Worm (Caenorhabditis elegans) whole organism, L1 larva: ENCODE results near the gene T04C12.1.

Experiments used
- C16A3.4 ChIP-seq: fragments of 150-350 bp; optimal IDR thresholded peaks from 2 replicates; lab custom pipeline; 2014; ENCODE audit warnings: missing biosample characterization, missing genetic modification characterization
- C34B4.2 ChIP-seq: sonication (generic microtip); optimal IDR thresholded peaks from 2 replicates; lab custom pipeline; 2017; ENCODE audit warnings: mild to moderate bottlenecking, missing genetic modification characterization, missing compliant biosample characterization
- F16B12.6 ChIP-seq: fragments of 150-350 bp; optimal IDR thresholded peaks from 2 replicates; lab custom pipeline; 2014; ENCODE audit warnings: missing biosample characterization, missing genetic modification characterization
- aly-2 ChIP-seq: fragments of 150-350 bp; optimal IDR thresholded peaks from 2 replicates; lab custom pipeline; 2014; ENCODE audit warnings: missing biosample characterization, missing genetic modification characterization
- blmp-1 ChIP-seq: fragments of 150-350 bp; optimal IDR thresholded peaks from 2 replicates; lab custom pipeline; 2014; ENCODE audit warnings: missing biosample characterization, missing genetic modification characterization
- ceh-88 ChIP-seq: fragments of 200-800 bp; sonication (Bioruptor generic); IDR thresholded peaks from 2 replicates; pipeline ENCODE4 v1.3.6; 2022; ENCODE audit warnings: missing genetic modification characterization, missing compliant biosample characterization
- dsc-1 ChIP-seq: sonication (generic microtip); optimal IDR thresholded peaks from 2 replicates; lab custom pipeline; 2016; ENCODE audit warnings: mild to moderate bottlenecking, missing genetic modification characterization, missing compliant biosample characterization
- efl-1 ChIP-seq, 4 experiments: fragments of 150-350 bp; optimal IDR thresholded peaks in 3 of 4; peaks in 1 of 4; 1 replicate in 1 of 4; 2 replicates in 3 of 4; lab custom pipeline; 2014; ENCODE audit warnings: missing biosample characterization in 2 of 4, missing genetic modification characterization in 2 of 4, missing genetic modification reagents in 2 of 4
- egl-13 ChIP-seq: sonication (generic microtip); optimal IDR thresholded peaks from 2 replicates; lab custom pipeline; 2016; ENCODE audit warnings: missing genotype, missing genetic modification reagents, missing genetic modification characterization, missing compliant biosample characterization
- elt-2 ChIP-seq: sonication (generic microtip); optimal IDR thresholded peaks from 2 replicates; lab custom pipeline; 2016; ENCODE audit warnings: missing genetic modification characterization, mild to moderate bottlenecking, inconsistent platforms, missing compliant biosample characterization, missing genetic modification reagents
- elt-3 ChIP-seq, 6 experiments: fragments of 150-350 bp in 1 of 6; sonication (generic microtip); optimal IDR thresholded peaks; 2 replicates each; lab custom pipeline; 2017 to 2018; ENCODE audit warnings: missing biosample characterization in 6 of 6, missing genetic modification characterization in 6 of 6, inconsistent platforms in 1 of 6
- fkh-8 ChIP-seq: sonication (generic microtip); optimal IDR thresholded peaks from 2 replicates; lab custom pipeline; 2016; ENCODE audit warnings: mild to moderate bottlenecking, missing genetic modification characterization, missing compliant biosample characterization
- grh-1 ChIP-seq: fragments of 200-800 bp; sonication (Bioruptor generic); IDR thresholded peaks from 2 replicates; pipeline ENCODE4 v1.3.6; 2022; ENCODE audit warnings: missing genetic modification reagents, missing genetic modification characterization, missing compliant biosample characterization
- hlh-17 ChIP-seq: fragments of 200-800 bp; sonication (Bioruptor generic); optimal IDR thresholded peaks from 2 replicates; lab custom pipeline; 2018; ENCODE audit warnings: missing genetic modification characterization, mild to moderate bottlenecking, missing compliant biosample characterization, moderate library complexity, borderline replicate concordance
- jun-1 ChIP-seq: fragments of 150-350 bp; optimal IDR thresholded peaks from 2 replicates; lab custom pipeline; 2014; ENCODE audit warnings: missing biosample characterization, missing genetic modification reagents, missing genetic modification characterization
- lin-14 ChIP-seq: fragments of 200-800 bp; sonication (Bioruptor generic); optimal IDR thresholded peaks from 2 replicates; lab custom pipeline; 2018; ENCODE audit warnings: mild to moderate bottlenecking, missing genetic modification characterization, moderate library complexity, missing compliant biosample characterization
- lin-35 ChIP-seq, 2 experiments: fragments of 150-350 bp; optimal IDR thresholded peaks; 2 replicates each; lab custom pipeline; 2014; ENCODE audit warnings: missing biosample characterization in 2 of 2, missing genetic modification characterization in 2 of 2, missing genetic modification reagents in 2 of 2
- mep-1 ChIP-seq: fragments of 150-350 bp; optimal IDR thresholded peaks from 2 replicates; lab custom pipeline; 2014; ENCODE audit warnings: missing biosample characterization, missing genetic modification characterization
- nhr-11 ChIP-seq: fragments of 150-350 bp; optimal IDR thresholded peaks from 2 replicates; lab custom pipeline; 2014; ENCODE audit warnings: missing biosample characterization, missing genetic modification characterization
- nhr-19 ChIP-seq: fragments of 200-800 bp; sonication (Bioruptor generic); conservative IDR thresholded peaks from 2 replicates; pipeline ENCODE4 v1.3.6; 2022; ENCODE audit warnings: missing genetic modification characterization, missing compliant biosample characterization
- nhr-20 ChIP-seq: sonication (generic microtip); optimal IDR thresholded peaks from 2 replicates; lab custom pipeline; 2016; ENCODE audit warnings: mild to moderate bottlenecking, missing genetic modification characterization, missing compliant biosample characterization
- nhr-47 ChIP-seq: sonication (generic microtip); optimal IDR thresholded peaks from 2 replicates; lab custom pipeline; 2016; ENCODE audit warnings: mild to moderate bottlenecking, missing genetic modification characterization, moderate library complexity, missing compliant biosample characterization
- nhr-71 ChIP-seq: sonication (generic microtip); optimal IDR thresholded peaks from 2 replicates; lab custom pipeline; 2016; ENCODE audit warnings: mild to moderate bottlenecking, missing genetic modification characterization, moderate library complexity, missing compliant biosample characterization
- nhr-76 ChIP-seq: sonication (generic microtip); optimal IDR thresholded peaks from 2 replicates; lab custom pipeline; 2017; ENCODE audit warnings: missing biosample characterization, missing genetic modification characterization
- nhr-85 ChIP-seq: sonication (generic microtip); peaks from one replicate; lab custom pipeline; 2016; ENCODE audit warnings: missing genetic modification characterization, inconsistent platforms, missing compliant biosample characterization
- nhr-90 ChIP-seq: sonication (generic microtip); optimal IDR thresholded peaks from 2 replicates; lab custom pipeline; 2016; ENCODE audit warnings: mild to moderate bottlenecking, missing genetic modification characterization, missing compliant biosample characterization; ENCODE audit not compliant: poor library complexity
- pqm-1 ChIP-seq: sonication (generic microtip); optimal IDR thresholded peaks from 3 replicates; lab custom pipeline; 2017; ENCODE audit warnings: missing biosample characterization, missing genetic modification characterization
- rnt-1 ChIP-seq: sonication (generic microtip); optimal IDR thresholded peaks from 2 replicates; lab custom pipeline; 2016; ENCODE audit warnings: mild to moderate bottlenecking, missing genetic modification characterization, moderate library complexity, missing compliant biosample characterization
- sup-37 ChIP-seq: fragments of 200-800 bp; sonication (Bioruptor generic); optimal IDR thresholded peaks from 2 replicates; lab custom pipeline; 2018; ENCODE audit warnings: mild to moderate bottlenecking, missing genetic modification characterization, missing compliant biosample characterization
- swsn-7 ChIP-seq: sonication (generic microtip); optimal IDR thresholded peaks from 2 replicates; lab custom pipeline; 2016; ENCODE audit warnings: missing genetic modification characterization, missing compliant biosample characterization
- tlp-1 ChIP-seq: fragments of 150-350 bp; optimal IDR thresholded peaks from 2 replicates; lab custom pipeline; 2014; ENCODE audit warnings: missing biosample characterization, missing genetic modification characterization
- zag-1 ChIP-seq: fragments of 150-350 bp; optimal IDR thresholded peaks from 2 replicates; lab custom pipeline; 2014; ENCODE audit warnings: missing biosample characterization, missing genetic modification characterization
- ztf-11 ChIP-seq, 2 experiments: sonication (generic microtip); optimal IDR thresholded peaks; 2 replicates each; lab custom pipeline; 2016 to 2017; ENCODE audit warnings: missing genetic modification characterization in 2 of 2, missing biosample characterization in 1 of 2, missing compliant biosample characterization in 1 of 2
- ztf-4 ChIP-seq: fragments of 150-350 bp; optimal IDR thresholded peaks from 2 replicates; lab custom pipeline; 2014; ENCODE audit warnings: missing biosample characterization, missing genetic modification characterization

Gene T04C12.1

ce11 chrV:11071453-11071852, 12.4 kb upstream of the T04C12.1 start:
- peak; percentile 95 for TF ChIP-seq aly-2
- TF ChIP-seq nhr-76: no peak
- peak; percentile 27 for TF ChIP-seq nhr-11 (tag; lab: Kevin White, UChicago)
- TF ChIP-seq nhr-19 (GFP tag; lab: Robert Waterston, UW): 0 out of 2 replicates have a peak, but pooled peaks have one; percentile 2
- TF ChIP-seq, all 84 proteins: peak for 3

ce11 chrV:11070388-11070787, 11.3 kb upstream of the T04C12.1 start:
- TF ChIP-seq lin-14 (GFP tag; lab: Kevin White, UChicago) (peak; percentile 63), C16A3.4 (tag; lab: Kevin White, UChicago) (peak; percentile 20), blmp-1 (tag; lab: Kevin White, UChicago) (peak; percentile 58), nhr-20 (tag; lab: Kevin White, UChicago) (peak; percentile 16), nhr-85 (tag; lab: Kevin White, UChicago) (peak; percentile 73), elt-2 (tag; lab: Kevin White, UChicago) (peak; percentile 25), lin-35 (GFP tag; optimal IDR thresholded peaks at IDR 0.05; lab: Kevin White, UChicago) (peak in 1 of 2 experiments; percentile 18), grh-1 (GFP tag; lab: Robert Waterston, UW) (no peak), F16B12.6 (tag; lab: Kevin White, UChicago) (no peak)

ce11 chrV:11069277-11069676, 10.2 kb upstream of the T04C12.1 start, which contains the start of gene T04C12.8:
TSS of gene T04C12.8 (minus strand) at chrV:11069358.
- TF ChIP-seq ceh-88: no peak
- TF ChIP-seq tlp-1 (tag; lab: Kevin White, UChicago): peak; percentile 48
- no peak for TF ChIP-seq C34B4.2
- peak; percentile 35 for TF ChIP-seq nhr-90 (tag; lab: Kevin White, UChicago)
- TF ChIP-seq nhr-19 (GFP tag; lab: Robert Waterston, UW): 0 out of 2 replicates have a peak, but pooled peaks have one; percentile 10
- peak; percentile 24 for TF ChIP-seq pqm-1 (tag; lab: Kevin White, UChicago)
- peak; percentile 3 for TF ChIP-seq blmp-1 (tag; lab: Kevin White, UChicago)
- peak; percentile 23 for TF ChIP-seq egl-13
- TF ChIP-seq nhr-20 (tag; lab: Kevin White, UChicago): peak; percentile 25
- peak; percentile 51 for TF ChIP-seq nhr-71 (tag; lab: Kevin White, UChicago)
- peak in 1 of 2 experiments; percentile 41 for TF ChIP-seq lin-35 (GFP tag; optimal IDR thresholded peaks at IDR 0.05; lab: Kevin White, UChicago)
- no peak for TF ChIP-seq zag-1 (tag; lab: Kevin White, UChicago)
- TF ChIP-seq lin-14 (GFP tag; lab: Kevin White, UChicago): peak; percentile 49
- TF ChIP-seq nhr-85 (tag; lab: Kevin White, UChicago): peak; percentile 28
- TF ChIP-seq nhr-47: peak; percentile 5
- no peak for TF ChIP-seq swsn-7 (tag; lab: Kevin White, UChicago)
- peak; percentile 78 for TF ChIP-seq dsc-1 (tag; lab: Kevin White, UChicago)
- TF ChIP-seq fkh-8 (tag; lab: Kevin White, UChicago): no peak
- TF ChIP-seq efl-1 (optimal IDR thresholded peaks at IDR 0.05; lab: Kevin White, UChicago): no peak
- peak in 1 of 2 experiments; percentile 27 for TF ChIP-seq efl-1 (GFP tag; optimal IDR thresholded peaks at IDR 0.05 in 1 of 2; lab: Kevin White, UChicago)
- peak in 1 of 6 experiments; percentile 4 for TF ChIP-seq elt-3 (tag; optimal IDR thresholded peaks at IDR 0.05; lab: Kevin White, UChicago)
- peak; percentile 98 for TF ChIP-seq elt-2 (tag; lab: Kevin White, UChicago)
- TF ChIP-seq jun-1 (tag; lab: Kevin White, UChicago): peak; percentile 48

- TF ChIP-seq fkh-8 (tag; lab: Kevin White, UChicago) (peak; percentile 6), ztf-4 (tag; lab: Kevin White, UChicago) (no peak)
Observed at ce11 chrV:11065513-11065912, 6.4 kb upstream of the T04C12.1 start, which contains the start of gene nlp-80. TSS of gene nlp-80 (minus strand) at chrV:11065613.

ce11 chrV:11063115-11063514, 4.0 kb upstream of the T04C12.1 start, which contains the start of gene T04C12.9:
TSS of gene T04C12.9 (minus strand) at chrV:11063215.
- no peak for TF ChIP-seq sup-37 (GFP tag; lab: Kevin White, UChicago)
- no peak for TF ChIP-seq rnt-1
- TF ChIP-seq nhr-90 (tag; lab: Kevin White, UChicago): no peak
- TF ChIP-seq nhr-11 (tag; lab: Kevin White, UChicago): no peak
- TF ChIP-seq mep-1 (tag; lab: Kevin White, UChicago): no peak
- TF ChIP-seq hlh-17 (GFP tag; lab: Kevin White, UChicago): no peak
- TF ChIP-seq efl-1 (optimal IDR thresholded peaks at IDR 0.05; lab: Kevin White, UChicago): no peak
- TF ChIP-seq efl-1 (GFP tag; optimal IDR thresholded peaks at IDR 0.05 in 1 of 2; lab: Kevin White, UChicago): no peak
- TF ChIP-seq nhr-47: no peak
- no peak for TF ChIP-seq ztf-11 (tag; optimal IDR thresholded peaks at IDR 0.05; lab: Kevin White, UChicago)
- no peak for TF ChIP-seq elt-3 (tag; optimal IDR thresholded peaks at IDR 0.05; lab: Kevin White, UChicago)
